Fruit fly (Drosophila melanogaster): ENCODE results near the gene CG15892.
A peak's percentile ranks its signal among the peaks of the same experiment; 100 is the strongest.

DNA sequence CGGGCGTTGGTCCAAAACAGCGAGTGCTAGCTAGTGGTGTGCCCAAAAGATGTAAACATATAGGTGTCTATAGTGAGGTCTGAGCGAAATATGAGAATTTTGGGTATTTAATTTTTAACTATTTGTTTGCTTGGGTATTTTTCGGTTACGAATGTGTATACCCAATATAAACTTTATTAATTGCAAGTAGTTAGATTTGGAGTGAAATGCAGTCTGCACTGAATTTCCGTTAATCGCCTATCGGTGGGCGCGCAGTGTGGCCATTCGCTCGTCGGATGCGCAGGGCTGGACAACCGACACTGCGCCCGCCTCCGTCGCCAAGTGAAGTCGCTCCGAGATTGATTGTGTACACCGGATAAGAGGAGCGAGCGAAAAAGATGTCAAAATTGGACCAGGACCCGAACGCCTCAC is 991 bp upstream of the CG15892 start, which contains the start of the genes CG15891 and CG3815:
- TF ChIP-seq OdsH (GFP tag; optimal IDR thresholded peaks at IDR 0.05) (no peak), pdm3 (GFP tag; optimal IDR thresholded peaks at IDR 0.05) (no peak), CG8119 (GFP tag; IDR thresholded peaks at IDR 0.05) (0 out of 3 replicates have a peak, but pooled peaks have one; percentile 33), dac (GFP tag; optimal IDR thresholded peaks at IDR 0.05) (no peak), CG11294 (GFP tag; IDR thresholded peaks at IDR 0.05) (peak; percentile 14; the same call in 1 of the 2 replicates)
